Fruit fly (Drosophila melanogaster): Measurements from ENCODE around the gene CG31457.

The CG31457 gene

DNA sequence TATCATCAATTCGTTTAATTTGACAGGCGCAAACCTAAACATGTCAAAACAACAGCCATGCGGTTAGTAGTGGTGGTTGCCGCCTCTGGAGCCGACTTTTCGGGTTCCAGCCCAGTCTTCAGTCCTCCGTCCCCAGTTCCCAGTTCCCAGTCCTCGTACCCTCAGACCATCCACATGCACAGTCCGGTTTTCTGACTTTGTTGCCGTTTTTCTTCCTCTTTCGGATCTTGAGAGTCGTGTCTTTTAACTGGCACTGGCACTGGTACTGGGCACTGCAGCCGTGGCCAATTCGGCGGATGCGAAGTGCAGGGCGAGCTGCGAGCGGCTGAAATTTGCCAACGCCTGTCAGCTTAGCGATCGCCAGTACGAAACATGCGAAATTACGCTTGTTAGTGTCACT lies 4.5 kb upstream of the CG31457 start:
- TF ChIP-seq CG11762 (GFP tag; optimal IDR thresholded peaks at IDR 0.05; ENCODE audit: insufficient read depth), result no peak
- no peak for TF ChIP-seq CG3032 (tag; optimal IDR thresholded peaks at IDR 0.05)
- peak; percentile 96 for TF ChIP-seq dsx (GFP tag; optimal IDR thresholded peaks at IDR 0.05; ENCODE audit: poor library complexity, severe bottlenecking)
- TF ChIP-seq Met (GFP tag; optimal IDR thresholded peaks at IDR 0.05), result no peak
- TF ChIP-seq Sox14 (GFP tag; optimal IDR thresholded peaks at IDR 0.05), result no peak
- TF ChIP-seq Sox102F (GFP tag; optimal IDR thresholded peaks at IDR 0.05), result no peak

DNA sequence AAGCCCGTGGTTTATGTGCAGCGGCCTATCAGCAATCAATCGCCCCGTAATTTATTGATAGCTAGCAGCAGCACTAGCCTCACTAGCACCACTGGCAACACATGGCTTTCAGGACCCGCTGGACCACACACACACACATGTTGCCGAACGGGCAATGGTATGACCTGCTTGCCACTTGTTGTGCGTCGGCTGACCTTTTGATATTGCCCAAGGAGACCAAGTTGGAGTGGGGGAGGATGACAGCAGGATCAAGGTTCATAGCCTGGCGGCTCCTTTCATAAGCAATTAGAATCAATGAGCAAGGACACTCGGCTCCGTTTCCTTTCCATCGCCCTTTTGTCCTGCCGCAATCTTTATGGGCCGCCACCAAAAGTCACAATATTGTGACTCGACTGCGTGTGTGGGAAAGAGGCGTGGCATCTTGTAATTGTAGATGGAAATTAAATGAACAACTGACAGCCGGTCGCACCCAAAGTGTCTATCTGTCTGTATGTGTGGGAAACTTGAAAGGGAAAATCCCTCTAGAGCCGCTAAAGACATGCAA lies 3.6 kb upstream of the CG31457 start:
- TF ChIP-seq Sox15 (GFP tag; optimal IDR thresholded peaks at IDR 0.05) (no peak), Hr38 (GFP tag; optimal IDR thresholded peaks at IDR 0.05) (no peak), CG8119 (GFP tag; IDR thresholded peaks at IDR 0.05) (no peak), lz (GFP tag; optimal IDR thresholded peaks at IDR 0.05) (no peak), Eip75B (GFP tag; optimal IDR thresholded peaks at IDR 0.05) (no peak), esn (GFP tag; optimal IDR thresholded peaks at IDR 0.05) (no peak), CG11902 (GFP tag; optimal IDR thresholded peaks at IDR 0.05) (no peak), CG3032 (tag; optimal IDR thresholded peaks at IDR 0.05) (no peak), Ets21C (GFP tag; optimal IDR thresholded peaks at IDR 0.05) (no peak), CG10631 (GFP tag; optimal IDR thresholded peaks at IDR 0.05) (no peak)

DNA sequence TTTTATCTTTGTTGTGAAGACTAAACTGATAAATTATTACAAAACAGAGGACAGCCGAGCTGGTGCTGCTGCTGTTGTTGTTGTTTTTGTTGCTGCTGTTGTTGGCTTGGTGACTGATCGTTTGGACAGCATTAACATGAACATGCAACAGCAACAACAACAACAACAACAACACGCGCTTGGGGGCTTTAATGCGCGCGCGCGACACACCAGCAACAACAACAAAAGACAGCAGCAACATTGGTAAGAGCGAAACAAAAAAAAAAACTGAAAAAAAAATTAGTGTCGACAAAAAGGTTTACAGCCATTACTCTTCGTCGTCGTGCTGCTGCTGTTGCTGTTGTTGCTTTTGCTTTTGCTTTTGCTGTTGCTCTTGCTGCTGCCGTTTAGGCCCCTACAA lies 3.1 kb upstream of the CG31457 start:
- TF ChIP-seq net (GFP tag; optimal IDR thresholded peaks at IDR 0.05), result no peak

DNA sequence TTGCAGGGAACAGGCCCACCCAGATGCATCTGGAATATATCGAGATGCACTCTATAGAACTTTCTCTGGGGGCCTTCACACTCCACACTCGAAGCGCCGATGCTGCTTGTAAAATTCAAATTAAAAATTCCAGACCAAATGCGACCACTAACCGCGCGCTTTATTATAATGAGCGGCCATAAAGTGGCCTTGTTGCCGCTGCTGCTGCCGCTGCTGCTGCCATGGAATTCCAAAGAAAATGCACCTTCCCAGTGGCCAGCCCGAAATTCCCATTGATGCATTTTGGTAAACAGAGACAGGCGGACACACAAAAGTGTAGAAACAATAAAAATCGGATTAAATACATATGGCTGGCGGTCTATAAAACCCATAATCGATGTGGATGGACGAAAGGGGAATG lies 2.4 kb upstream of the CG31457 start:
- TF ChIP-seq Ets96B (tag; optimal IDR thresholded peaks at IDR 0.05) (no peak), OdsH (GFP tag; optimal IDR thresholded peaks at IDR 0.05) (no peak), Sox102F (GFP tag; optimal IDR thresholded peaks at IDR 0.05) (no peak), Eip78C (GFP tag) (no peak), fd85E (GFP tag; optimal IDR thresholded peaks at IDR 0.05) (no peak), CG3919 (GFP tag; optimal IDR thresholded peaks at IDR 0.05) (no peak), CG8319 (GFP tag; optimal IDR thresholded peaks at IDR 0.05) (no peak), CG11902 (GFP tag; optimal IDR thresholded peaks at IDR 0.05) (no peak)

DNA sequence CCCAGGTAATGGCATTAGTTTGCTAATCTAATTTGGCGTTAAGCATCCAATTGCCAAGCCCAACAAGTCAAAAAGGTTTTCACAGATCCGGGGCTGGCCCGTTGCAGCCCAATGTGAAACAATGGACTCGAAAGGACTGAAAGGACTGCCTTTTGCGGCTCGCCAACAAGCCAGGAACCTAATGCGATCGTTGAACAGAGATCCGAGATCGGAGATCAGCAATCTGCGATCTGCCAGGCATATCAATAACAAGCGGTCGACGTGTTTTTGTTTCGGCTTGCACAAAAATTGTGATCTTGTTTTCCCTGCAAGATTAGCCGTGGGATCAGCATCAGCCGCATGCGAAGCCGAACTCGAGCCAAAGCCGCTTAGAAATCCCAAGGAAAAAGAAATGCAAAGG lies 1.8 kb upstream of the CG31457 start:
- TF ChIP-seq dac (GFP tag; optimal IDR thresholded peaks at IDR 0.05) (no peak), CG3919 (GFP tag; optimal IDR thresholded peaks at IDR 0.05) (no peak), Hr38 (GFP tag; optimal IDR thresholded peaks at IDR 0.05) (no peak), Eip93F (GFP tag; optimal IDR thresholded peaks at IDR 0.05) (no peak), Sox14 (GFP tag; optimal IDR thresholded peaks at IDR 0.05) (no peak), salr (GFP tag; optimal IDR thresholded peaks at IDR 0.05) (no peak), dsx (GFP tag; optimal IDR thresholded peaks at IDR 0.05; ENCODE audit: poor library complexity, severe bottlenecking) (no peak), Smox (GFP tag; optimal IDR thresholded peaks at IDR 0.05) (no peak), topi (GFP tag; optimal IDR thresholded peaks at IDR 0.05) (no peak), esn (GFP tag; optimal IDR thresholded peaks at IDR 0.05) (no peak), svp (GFP tag) (no peak), Eip78C (GFP tag) (no peak), CG6276 (GFP tag; optimal IDR thresholded peaks at IDR 0.05) (no peak), CG11294 (GFP tag; IDR thresholded peaks at IDR 0.05) (no peak)

DNA sequence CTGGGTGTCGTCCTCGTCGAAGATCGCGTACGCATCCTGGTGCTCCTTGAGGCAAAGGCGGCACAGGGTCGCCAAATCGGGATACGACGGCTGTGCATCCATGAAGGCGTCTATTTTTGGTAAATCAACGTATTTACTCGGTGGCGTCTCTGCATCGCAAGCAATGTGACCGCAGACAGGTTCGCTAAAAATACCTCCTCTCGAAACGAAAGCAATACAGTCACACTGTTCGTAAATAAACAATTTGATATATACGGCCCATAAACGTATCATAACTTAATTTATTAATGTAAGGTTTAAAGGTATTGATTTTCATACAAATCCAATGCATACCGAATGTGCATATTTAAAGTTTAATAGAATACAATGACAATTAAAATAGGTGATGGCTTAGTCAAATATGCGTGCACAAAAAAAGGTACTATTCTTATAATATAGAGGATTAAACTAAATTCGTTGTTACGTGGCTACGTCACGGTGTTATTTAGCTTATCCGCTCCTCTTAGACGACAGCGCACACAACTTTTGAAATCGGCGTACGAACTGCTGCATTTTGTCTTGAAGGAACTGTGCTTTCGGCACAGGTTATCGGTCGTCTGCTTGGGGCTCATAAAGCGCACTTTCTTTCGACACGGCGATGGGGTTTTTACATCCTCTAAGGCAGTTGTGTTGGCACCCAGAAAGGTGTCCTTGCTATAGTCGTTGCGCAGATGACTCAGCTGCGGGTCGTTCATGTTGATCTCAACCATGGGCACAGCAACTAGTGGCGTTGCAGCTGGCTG lies 1.3 kb downstream of the CG31457 start, which contains the start of gene CG31365:
CG31365 (minus strand) TSS at position 182 of the 782 bp plus-strand sequence.
- TF ChIP-seq Hr4 (GFP tag; optimal IDR thresholded peaks at IDR 0.05) (no peak), Lpt (GFP tag; optimal IDR thresholded peaks at IDR 0.05) (no peak), fd85E (GFP tag; optimal IDR thresholded peaks at IDR 0.05) (no peak), dac (GFP tag; optimal IDR thresholded peaks at IDR 0.05) (no peak), CG3032 (tag; optimal IDR thresholded peaks at IDR 0.05) (no peak), CG1621 (tag; optimal IDR thresholded peaks at IDR 0.05) (peak; percentile 10), esn (GFP tag; optimal IDR thresholded peaks at IDR 0.05) (peak; percentile 49), Sox14 (GFP tag; optimal IDR thresholded peaks at IDR 0.05) (no peak), svp (GFP tag) (peak; percentile 93), CG6792 (GFP tag; optimal IDR thresholded peaks at IDR 0.05) (no peak), Ets21C (GFP tag; optimal IDR thresholded peaks at IDR 0.05) (no peak), CG6163 (GFP tag; IDR thresholded peaks at IDR 0.05) (peak; percentile 30; the same call in 1 of the 3 replicates), CG11902 (GFP tag; optimal IDR thresholded peaks at IDR 0.05) (no peak), CG10631 (GFP tag; optimal IDR thresholded peaks at IDR 0.05) (no peak), CG31627 (GFP tag; optimal IDR thresholded peaks at IDR 0.05) (peak; percentile 20), Eip75B (GFP tag; optimal IDR thresholded peaks at IDR 0.05) (no peak), CG6808 (GFP tag; optimal IDR thresholded peaks at IDR 0.05) (no peak), achi (GFP tag; optimal IDR thresholded peaks at IDR 0.05) (no peak), topi (GFP tag; optimal IDR thresholded peaks at IDR 0.05) (no peak), CG7368 (GFP tag; optimal IDR thresholded peaks at IDR 0.05) (no peak), lz (GFP tag; optimal IDR thresholded peaks at IDR 0.05) (no peak), Sox102F (GFP tag; optimal IDR thresholded peaks at IDR 0.05) (no peak)

Measured in whole organism, prepupa.